Fruit fly (Drosophila melanogaster): ENCODE data around the gene CG5112.

The CG5112 gene

dm6 chr3R:25471853-25472634 is 19.2 kb upstream of the CG5112 start (continued):
- TF ChIP-seq HLH3B (GFP tag; IDR thresholded peaks at IDR 0.05): no peak
- peak; percentile 73; the same call in 1 of the 3 replicates for TF ChIP-seq CG2199 (GFP tag; IDR thresholded peaks at IDR 0.05)
- TF ChIP-seq CG3163 (GFP tag; optimal IDR thresholded peaks at IDR 0.05): no peak
- TF ChIP-seq lmd (GFP tag; IDR thresholded peaks at IDR 0.05): no peak
- TF ChIP-seq CG14050 (GFP tag; IDR thresholded peaks at IDR 0.05): no peak
- no peak for TF ChIP-seq CG6272 (GFP tag; IDR thresholded peaks at IDR 0.05)
- no peak for TF ChIP-seq Eip74EF (GFP tag; optimal IDR thresholded peaks at IDR 0.05)
- TF ChIP-seq hkb (optimal IDR thresholded peaks at IDR 0.05): no peak
- TF ChIP-seq hkb (GFP tag; IDR thresholded peaks at IDR 0.05): peak; percentile 11; the same call in 1 of the 2 replicates
- TF ChIP-seq CG11093 (GFP tag; IDR thresholded peaks at IDR 0.05): no peak
- TF ChIP-seq psq (GFP tag; optimal IDR thresholded peaks at IDR 0.05): peak; percentile 81
- TF ChIP-seq D (optimal IDR thresholded peaks at IDR 0.05): peak; percentile 68
- TF ChIP-seq D (GFP tag; optimal IDR thresholded peaks at IDR 0.05): no peak
- no peak for TF ChIP-seq CG4424 (GFP tag; optimal IDR thresholded peaks at IDR 0.05)
- TF ChIP-seq BEAF-32 (GFP tag; optimal IDR thresholded peaks at IDR 0.05): no peak
- peak; percentile 67 for TF ChIP-seq kah (GFP tag; optimal IDR thresholded peaks at IDR 0.05)
- no peak for TF ChIP-seq row (GFP tag; IDR thresholded peaks at IDR 0.05)
- TF ChIP-seq CG11560 (tag; IDR thresholded peaks at IDR 0.05): no peak
- peak; percentile 48 for TF ChIP-seq CG7745 (tag; optimal IDR thresholded peaks at IDR 0.05)
- TF ChIP-seq trh (GFP tag; optimal IDR thresholded peaks at IDR 0.05): no peak
- TF ChIP-seq sim (GFP tag; IDR thresholded peaks at IDR 0.05): no peak
- TF ChIP-seq CG18011 (GFP tag; optimal IDR thresholded peaks at IDR 0.05): no peak
- no peak for TF ChIP-seq Hr3 (GFP tag; optimal IDR thresholded peaks at IDR 0.05)
- no peak for TF ChIP-seq sr (GFP tag; IDR thresholded peaks at IDR 0.05)
- TF ChIP-seq CG2889 (GFP tag; IDR thresholded peaks at IDR 0.05): no peak
- TF ChIP-seq sens (GFP tag): peak; percentile 58
- TF ChIP-seq sc (optimal IDR thresholded peaks at IDR 0.05): no peak
- TF ChIP-seq sc (GFP tag; optimal IDR thresholded peaks at IDR 0.05): no peak

dm6 chr3R:25472635-25473552 is 18.4 kb upstream of the CG5112 start, which contains the start of the genes Fur1 and Vps33B:
Gene Fur1, minus strand, starts transcription at chr3R:25473058.
Gene Vps33B, plus strand, starts transcription at chr3R:25473490.
- TF ChIP-seq az2 (GFP tag; optimal IDR thresholded peaks at IDR 0.05) (peak; percentile 98), Ptx1 (GFP tag; IDR thresholded peaks at IDR 0.05) (peak; percentile 96), CG12391 (tag; optimal IDR thresholded peaks at IDR 0.05) (peak; percentile 98), fu2 (GFP tag; optimal IDR thresholded peaks at IDR 0.05) (peak; percentile 98), lov (optimal IDR thresholded peaks at IDR 0.05) (peak; percentile 7), lov (GFP tag; IDR thresholded peaks at IDR 0.05) (peak; percentile 84; the same call in 1 of the 3 replicates), CG13424 (tag; optimal IDR thresholded peaks at IDR 0.05) (peak; percentile 98), H15 (GFP tag; IDR thresholded peaks at IDR 0.05) (peak; percentile 92), CG12769 (tag; optimal IDR thresholded peaks at IDR 0.05) (peak; percentile 96), NfI (GFP tag; optimal IDR thresholded peaks at IDR 0.05) (peak; percentile 96), Meics (GFP tag; optimal IDR thresholded peaks at IDR 0.05) (peak; percentile 97), wek (GFP tag; optimal IDR thresholded peaks at IDR 0.05) (peak; percentile 82), hb (GFP tag; IDR thresholded peaks at IDR 0.05; ENCODE audit: partially characterized antibody) (peak; percentile 76; the same call in 2 of the 3 replicates), Mrtf (GFP tag; IDR thresholded peaks at IDR 0.05) (peak; percentile 88), CG13775 (GFP tag; optimal IDR thresholded peaks at IDR 0.05) (peak; percentile 99), CG11247 (GFP tag; IDR thresholded peaks at IDR 0.05) (peak; percentile 95), Blimp-1 (GFP tag; optimal IDR thresholded peaks at IDR 0.05) (peak; percentile 93), B-H2 (GFP tag; optimal IDR thresholded peaks at IDR 0.05) (peak; percentile 97), CG7928 (GFP tag; optimal IDR thresholded peaks at IDR 0.05) (peak; percentile 78), C15 (GFP tag; IDR thresholded peaks at IDR 0.05) (peak; percentile 86), CG10431 (GFP tag; optimal IDR thresholded peaks at IDR 0.05) (peak; percentile 86), CG14014 (GFP tag; IDR thresholded peaks at IDR 0.05) (peak; percentile 94)
